Worm (Caenorhabditis elegans) whole organism, L2 larva: ENCODE data around the gene R166.2.

Experiments used
- R02D3.7 ChIP-seq: fragments of 150-350 bp; optimal IDR thresholded peaks from 2 replicates; lab custom pipeline; 2014; ENCODE audit warnings: missing biosample characterization, missing genetic modification characterization
- ama-1 ChIP-seq: fragments of 150-350 bp; optimal IDR thresholded peaks from 2 replicates; lab custom pipeline; 2018; ENCODE audit warnings: inconsistent platforms
- blmp-1 ChIP-seq: sonication (generic microtip); optimal IDR thresholded peaks from 2 replicates; lab custom pipeline; 2017; ENCODE audit warnings: missing genetic modification characterization, mild to moderate bottlenecking, missing compliant biosample characterization, antibody characterized with exemption, moderate library complexity; ENCODE audit not compliant: insufficient read depth
- ceh-16 ChIP-seq: fragments of 150-350 bp; optimal IDR thresholded peaks from 2 replicates; lab custom pipeline; 2014; ENCODE audit warnings: missing biosample characterization, missing genetic modification characterization
- ceh-82 ChIP-seq: fragments of 150-350 bp; optimal IDR thresholded peaks from 2 replicates; lab custom pipeline; 2014; ENCODE audit warnings: missing biosample characterization, missing genetic modification characterization
- egl-27 ChIP-seq: sonication (generic microtip); optimal IDR thresholded peaks from 3 replicates; lab custom pipeline; 2017; ENCODE audit warnings: missing biosample characterization, missing genetic modification reagents, missing genetic modification characterization
- elt-1 ChIP-seq: fragments of 150-350 bp; optimal IDR thresholded peaks from 2 replicates; lab custom pipeline; 2014; ENCODE audit warnings: missing biosample characterization, missing genetic modification characterization
- lsy-2 ChIP-seq, 2 experiments: fragments of 150-350 bp in 1 of 2; sonication (generic microtip) in 1 of 2; optimal IDR thresholded peaks; 2 replicates each; lab custom pipeline; 2014 to 2017; ENCODE audit warnings: missing biosample characterization in 2 of 2, missing genetic modification characterization in 2 of 2
- nhr-11 ChIP-seq: fragments of 150-350 bp; optimal IDR thresholded peaks from 2 replicates; lab custom pipeline; 2014; ENCODE audit warnings: missing biosample characterization, missing genetic modification characterization
- nhr-6 ChIP-seq: fragments of 150-350 bp; optimal IDR thresholded peaks from 2 replicates; lab custom pipeline; 2014; ENCODE audit warnings: missing biosample characterization, missing genetic modification characterization
- snpc-4 ChIP-seq: fragments of 150-350 bp; optimal IDR thresholded peaks from 2 replicates; lab custom pipeline; 2014; ENCODE audit warnings: missing biosample characterization, missing genetic modification characterization
- unc-39 ChIP-seq: fragments of 150-350 bp; optimal IDR thresholded peaks from 2 replicates; lab custom pipeline; 2014; ENCODE audit warnings: missing biosample characterization, missing genetic modification characterization
- ztf-11 ChIP-seq: sonication (generic microtip); optimal IDR thresholded peaks from 2 replicates; lab custom pipeline; 2017; ENCODE audit warnings: missing biosample characterization, missing genetic modification characterization

DNA sequence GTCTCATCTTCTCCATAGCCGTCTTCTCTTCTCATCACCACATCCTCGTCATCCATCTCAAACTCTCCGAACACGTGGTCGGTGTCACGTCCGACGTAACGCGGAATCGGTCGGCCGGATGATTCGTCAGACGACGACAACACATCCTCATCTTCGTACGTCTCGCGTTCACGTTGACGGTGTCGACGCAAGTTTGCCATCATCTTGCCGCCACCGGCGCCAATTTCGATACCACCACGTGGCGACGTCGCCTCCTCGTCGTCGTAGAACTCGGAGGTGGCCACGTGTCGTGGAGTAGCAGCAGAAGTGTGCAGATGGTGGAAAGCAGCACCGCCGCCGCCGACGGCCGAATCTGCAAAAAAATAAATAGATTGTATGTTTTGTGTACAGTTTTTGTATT lies 9.8 kb upstream of the R166.2 start:
- no peak for TF ChIP-seq nhr-11 (tag; lab: Kevin White, UChicago)
- TF ChIP-seq egl-27 (tag; lab: Kevin White, UChicago), result no peak
- TF ChIP-seq elt-1 (tag; lab: Kevin White, UChicago), result no peak
- no peak for TF ChIP-seq ama-1 (lab: Kevin White, UChicago)
- no peak for TF ChIP-seq snpc-4 (tag; lab: Kevin White, UChicago)
- no peak for TF ChIP-seq ceh-16
- no peak for TF ChIP-seq ceh-82 (tag; lab: Kevin White, UChicago)
- no peak for TF ChIP-seq lsy-2 (tag; optimal IDR thresholded peaks at IDR 0.05; lab: Kevin White, UChicago)
- TF ChIP-seq ztf-11, result no peak
- no peak for TF ChIP-seq blmp-1
- TF ChIP-seq unc-39 (tag; lab: Kevin White, UChicago), result no peak
- TF ChIP-seq nhr-6 (tag; lab: Kevin White, UChicago), result no peak
- TF ChIP-seq R02D3.7 (tag; lab: Kevin White, UChicago), result no peak
